Worm (Caenorhabditis elegans): ENCODE results near the gene dnj-18.

ce11 chrIII:4721750-4722149 is 23.8 kb downstream of the dnj-18 start, which contains the start of gene acy-1:
- no peak for TF ChIP-seq T22C8.4 (GFP tag; IDR thresholded peaks at IDR 0.05)
- no peak for TF ChIP-seq flt-1 (GFP tag; IDR thresholded peaks at IDR 0.05)
- no peak for TF ChIP-seq klf-2 (GFP tag; conservative IDR thresholded peaks at IDR 0.05)

Data from whole organism, midembryonic.